Worm (Caenorhabditis elegans) whole organism, early embryonic: ENCODE results near the gene slc-36.1.

Source experiments
- F13C5.2 ChIP-seq: sonication (generic microtip); optimal IDR thresholded peaks from 2 replicates; lab custom pipeline; 2017; ENCODE audit warnings: mild to moderate bottlenecking, missing genetic modification characterization, inconsistent platforms, missing compliant biosample characterization
- ama-1 ChIP-seq: fragments of 150-350 bp; optimal IDR thresholded peaks from 2 replicates; lab custom pipeline; 2014
- ceh-13 ChIP-seq: fragments of 200-800 bp; sonication (Bioruptor generic); optimal IDR thresholded peaks from 2 replicates; lab custom pipeline; 2018; ENCODE audit warnings: mild to moderate bottlenecking, missing genetic modification characterization, missing compliant biosample characterization
- flt-1 ChIP-seq: fragments of 200-800 bp; sonication (Bioruptor generic); IDR thresholded peaks from 2 replicates; pipeline ENCODE4 v1.3.6; 2022; ENCODE audit warnings: missing genetic modification characterization, missing compliant biosample characterization
- hmbx-1 ChIP-seq: sonication (generic microtip); optimal IDR thresholded peaks from 2 replicates; lab custom pipeline; 2016; ENCODE audit warnings: mild to moderate bottlenecking, missing genetic modification characterization, missing compliant biosample characterization
- pes-1 ChIP-seq: fragments of 200-800 bp; sonication (Bioruptor generic); IDR thresholded peaks from 2 replicates; pipeline ENCODE4 v1.3.6; 2022; ENCODE audit warnings: missing genetic modification reagents, missing genetic modification characterization, missing compliant biosample characterization
- scrt-1 ChIP-seq: fragments of 200-800 bp; sonication (Bioruptor generic); IDR thresholded peaks from 2 replicates; pipeline ENCODE4 v1.3.6; 2022; ENCODE audit warnings: missing genetic modification characterization, missing compliant biosample characterization
- sea-1 ChIP-seq: fragments of 200-800 bp; sonication (Bioruptor generic); conservative IDR thresholded peaks from 2 replicates; pipeline ENCODE4 v1.3.6; 2022; ENCODE audit warnings: missing genetic modification characterization, missing compliant biosample characterization
- tbx-11 ChIP-seq: fragments of 200-800 bp; sonication (Bioruptor generic); IDR thresholded peaks from 2 replicates; pipeline ENCODE4 v1.3.6; 2022; ENCODE audit warnings: missing genetic modification characterization, missing compliant biosample characterization

- no peak for TF ChIP-seq scrt-1 (GFP tag; lab: Robert Waterston, UW)
- no peak for TF ChIP-seq F13C5.2 (tag; lab: Kevin White, UChicago)
- no peak for TF ChIP-seq pes-1 (GFP tag; lab: Robert Waterston, UW)
- no peak for TF ChIP-seq ama-1
- no peak for TF ChIP-seq flt-1 (GFP tag; lab: Robert Waterston, UW)
- TF ChIP-seq sea-1, result no peak
- no peak for TF ChIP-seq hmbx-1 (tag; lab: Kevin White, UChicago)
- no peak for TF ChIP-seq tbx-11
- no peak for TF ChIP-seq ceh-13 (GFP tag; lab: Kevin White, UChicago)
Observed at ce11 chrIII:13310552-13310951, 3.2 kb downstream of the slc-36.1 start.
